Fruit fly (Drosophila melanogaster): Measurements from ENCODE around the gene ohgt.

ohgt gene

dm6 chr3R:10054278-10054975, 5.4 kb downstream of the ohgt start (continued):
- TF ChIP-seq GATAd (GFP tag; optimal IDR thresholded peaks at IDR 0.05) (no peak), HLH106 (tag; optimal IDR thresholded peaks at IDR 0.05) (peak; percentile 28), h (GFP tag; optimal IDR thresholded peaks at IDR 0.05) (peak; percentile 30), Abd-B (GFP tag; optimal IDR thresholded peaks at IDR 0.05) (no peak), Sp1 (GFP tag; optimal IDR thresholded peaks at IDR 0.05) (peak; percentile 60), psq (GFP tag; optimal IDR thresholded peaks at IDR 0.05) (no peak), brk (GFP tag; optimal IDR thresholded peaks at IDR 0.05) (peak; percentile 39), Jra (GFP tag; optimal IDR thresholded peaks at IDR 0.05) (no peak)

dm6 chr3R:10055004-10055403, 6.0 kb downstream of the ohgt start:
- TF ChIP-seq lola (GFP tag; optimal IDR thresholded peaks at IDR 0.05) = no peak
- TF ChIP-seq Hnf4 (GFP tag; optimal IDR thresholded peaks at IDR 0.05) = no peak
- no peak for TF ChIP-seq CG32264 (GFP tag; optimal IDR thresholded peaks at IDR 0.05)
- TF ChIP-seq br (GFP tag; optimal IDR thresholded peaks at IDR 0.05) = no peak
- no peak for TF ChIP-seq Abd-B (GFP tag; optimal IDR thresholded peaks at IDR 0.05)
- no peak for TF ChIP-seq Jra (GFP tag; optimal IDR thresholded peaks at IDR 0.05)
- TF ChIP-seq woc (GFP tag; optimal IDR thresholded peaks at IDR 0.05) = no peak
- no peak for TF ChIP-seq dsf (GFP tag; optimal IDR thresholded peaks at IDR 0.05; ENCODE audit: borderline replicate concordance)
- TF ChIP-seq Hr83 (GFP tag; optimal IDR thresholded peaks at IDR 0.05; ENCODE audit: poor library complexity, severe bottlenecking) = no peak
- TF ChIP-seq Dif (GFP tag; optimal IDR thresholded peaks at IDR 0.05; ENCODE audit: partially characterized antibody) = no peak
- TF ChIP-seq Dfd (GFP tag; optimal IDR thresholded peaks at IDR 0.05) = no peak
- no peak for TF ChIP-seq foxo (GFP tag; optimal IDR thresholded peaks at IDR 0.05)
- no peak for TF ChIP-seq N (GFP tag; optimal IDR thresholded peaks at IDR 0.05)
- no peak for TF ChIP-seq Mio (GFP tag; optimal IDR thresholded peaks at IDR 0.05)
- no peak for TF ChIP-seq OdsH (GFP tag; optimal IDR thresholded peaks at IDR 0.05)
- TF ChIP-seq psq (GFP tag; optimal IDR thresholded peaks at IDR 0.05) = no peak
- no peak for TF ChIP-seq GATAd (GFP tag; optimal IDR thresholded peaks at IDR 0.05)
- TF ChIP-seq sage (GFP tag; optimal IDR thresholded peaks at IDR 0.05) = no peak
- TF ChIP-seq usp (GFP tag; optimal IDR thresholded peaks at IDR 0.05) = no peak

dm6 chr3R:10055951-10056350, 7.0 kb downstream of the ohgt start, which contains the start of gene Npc2d:
TSS of gene Npc2d (minus strand) at chr3R:10056083.
- TF ChIP-seq dmrt93B (GFP tag; optimal IDR thresholded peaks at IDR 0.05) = no peak
- TF ChIP-seq sv (GFP tag; optimal IDR thresholded peaks at IDR 0.05) = no peak
- no peak for TF ChIP-seq Dif (GFP tag; optimal IDR thresholded peaks at IDR 0.05; ENCODE audit: partially characterized antibody)
- TF ChIP-seq Rel (GFP tag; optimal IDR thresholded peaks at IDR 0.05) = no peak
- TF ChIP-seq Rel (tag; optimal IDR thresholded peaks at IDR 0.05) = no peak
- no peak for TF ChIP-seq dsf (GFP tag; optimal IDR thresholded peaks at IDR 0.05; ENCODE audit: borderline replicate concordance)
- TF ChIP-seq h (GFP tag; optimal IDR thresholded peaks at IDR 0.05) = no peak
- TF ChIP-seq pan (optimal IDR thresholded peaks at IDR 0.05) = no peak
- no peak for TF ChIP-seq sage (GFP tag; optimal IDR thresholded peaks at IDR 0.05)
- TF ChIP-seq CG9705 (GFP tag; optimal IDR thresholded peaks at IDR 0.05) = no peak
- no peak for TF ChIP-seq N (GFP tag; optimal IDR thresholded peaks at IDR 0.05)
- TF ChIP-seq Myc (optimal IDR thresholded peaks at IDR 0.05) = no peak
- no peak for TF ChIP-seq fru (GFP tag; optimal IDR thresholded peaks at IDR 0.05)
- TF ChIP-seq rgr (GFP tag; optimal IDR thresholded peaks at IDR 0.05) = no peak
- TF ChIP-seq tai (GFP tag; optimal IDR thresholded peaks at IDR 0.05) = no peak
- no peak for TF ChIP-seq Mio (GFP tag; optimal IDR thresholded peaks at IDR 0.05)
- no peak for TF ChIP-seq jim (GFP tag; optimal IDR thresholded peaks at IDR 0.05)
- TF ChIP-seq br (GFP tag; optimal IDR thresholded peaks at IDR 0.05) = no peak

dm6 chr3R:10056647-10057046, 7.6 kb downstream of the ohgt start:
- TF ChIP-seq woc (GFP tag; optimal IDR thresholded peaks at IDR 0.05) (no peak), N (GFP tag; optimal IDR thresholded peaks at IDR 0.05) (no peak), Hnf4 (GFP tag; optimal IDR thresholded peaks at IDR 0.05) (no peak), Mio (GFP tag; optimal IDR thresholded peaks at IDR 0.05) (no peak), brk (GFP tag; optimal IDR thresholded peaks at IDR 0.05) (no peak), CG32264 (GFP tag; optimal IDR thresholded peaks at IDR 0.05) (no peak), GATAd (GFP tag; optimal IDR thresholded peaks at IDR 0.05) (no peak)

All from whole organism, wandering third instar larva.